Worm (Caenorhabditis elegans): Measurements from ENCODE around the gene mec-3.

ce11 chrIV:10436401-10436800 lies 25.3 kb downstream of the mec-3 start, which contains the start of gene ins-1:
- no peak for TF ChIP-seq hmbx-1 (tag; optimal IDR thresholded peaks at IDR 0.05)
- TF ChIP-seq ama-1 (optimal IDR thresholded peaks at IDR 0.05) = no peak
- no peak for TF ChIP-seq flt-1 (GFP tag; IDR thresholded peaks at IDR 0.05)
- no peak for TF ChIP-seq pes-1 (GFP tag; IDR thresholded peaks at IDR 0.05)
- TF ChIP-seq tra-4 (tag; optimal IDR thresholded peaks at IDR 0.05) = no peak
- TF ChIP-seq F13C5.2 (tag; optimal IDR thresholded peaks at IDR 0.05) = no peak
- no peak for TF ChIP-seq aly-1 (tag; optimal IDR thresholded peaks at IDR 0.05)
